Fruit fly (Drosophila melanogaster): ENCODE results near the gene COX5A.

The COX5A gene

dm6 chr3R:11777058-11777457 is 42.1 kb upstream of the COX5A start (continued):
- no peak for TF ChIP-seq Taf1 (GFP tag; IDR thresholded peaks at IDR 0.05)
- TF ChIP-seq tup (GFP tag; optimal IDR thresholded peaks at IDR 0.05): no peak
- no peak for TF ChIP-seq CG4282 (GFP tag; optimal IDR thresholded peaks at IDR 0.05)
- no peak for TF ChIP-seq slp2 (GFP tag; optimal IDR thresholded peaks at IDR 0.05)
- TF ChIP-seq sob (GFP tag; IDR thresholded peaks at IDR 0.05): peak; percentile 27; the same call in 1 of the 2 replicates
- no peak for TF ChIP-seq Aef1 (GFP tag; IDR thresholded peaks at IDR 0.05)
- no peak for TF ChIP-seq CG4820 (GFP tag; optimal IDR thresholded peaks at IDR 0.05)
- TF ChIP-seq CG18764 (GFP tag; optimal IDR thresholded peaks at IDR 0.05): no peak
- TF ChIP-seq kni (GFP tag; optimal IDR thresholded peaks at IDR 0.05): no peak
- no peak for TF ChIP-seq caup (GFP tag; optimal IDR thresholded peaks at IDR 0.05; ENCODE audit: severe bottlenecking)
- no peak for TF ChIP-seq CG15073 (GFP tag; optimal IDR thresholded peaks at IDR 0.05)
- TF ChIP-seq onecut (GFP tag; IDR thresholded peaks at IDR 0.05): peak; percentile 97
- TF ChIP-seq Dbx (GFP tag; IDR thresholded peaks at IDR 0.05): no peak
- no peak for TF ChIP-seq Dp (GFP tag; optimal IDR thresholded peaks at IDR 0.05)
- no peak for TF ChIP-seq CG12236 (GFP tag; optimal IDR thresholded peaks at IDR 0.05)
- no peak for TF ChIP-seq wor (GFP tag; IDR thresholded peaks at IDR 0.05)
- TF ChIP-seq CG2199 (GFP tag; IDR thresholded peaks at IDR 0.05): peak; percentile 65; the same call in 2 of the 3 replicates
- TF ChIP-seq Doc2 (GFP tag; IDR thresholded peaks at IDR 0.05): no peak
- no peak for TF ChIP-seq CG14050 (GFP tag; IDR thresholded peaks at IDR 0.05)
- no peak for TF ChIP-seq Myb (GFP tag; optimal IDR thresholded peaks at IDR 0.05)
- no peak for TF ChIP-seq peb (GFP tag; IDR thresholded peaks at IDR 0.05)
- TF ChIP-seq CG16779 (GFP tag; IDR thresholded peaks at IDR 0.05): no peak
- no peak for TF ChIP-seq dati (GFP tag; IDR thresholded peaks at IDR 0.05)
- TF ChIP-seq CG15011 (GFP tag; optimal IDR thresholded peaks at IDR 0.05): no peak
- no peak for TF ChIP-seq Stat92E (GFP tag; optimal IDR thresholded peaks at IDR 0.05)
- peak in 1 of 2 experiments; percentile 23 for TF ChIP-seq Pdp1 (GFP tag; optimal IDR thresholded peaks at IDR 0.05)
- no peak for TF ChIP-seq z (GFP tag; IDR thresholded peaks at IDR 0.05)
- TF ChIP-seq dmrt11E (tag; optimal IDR thresholded peaks at IDR 0.05): no peak
- TF ChIP-seq Xrp1 (GFP tag; IDR thresholded peaks at IDR 0.05): 0 out of 2 replicates have a peak, but pooled peaks have one; percentile 13
- TF ChIP-seq pan (optimal IDR thresholded peaks at IDR 0.05): no peak
- peak in 1 of 2 experiments; percentile 5 for TF ChIP-seq pan (GFP tag; optimal IDR thresholded peaks at IDR 0.05 in 1 of 2, IDR thresholded peaks at IDR 0.05 in 1 of 2)
- no peak for TF ChIP-seq maf-S (GFP tag; optimal IDR thresholded peaks at IDR 0.05)
- TF ChIP-seq MESR4 (GFP tag; optimal IDR thresholded peaks at IDR 0.05): no peak
- TF ChIP-seq vvl (GFP tag; IDR thresholded peaks at IDR 0.05): peak; percentile 15; the same call in 1 of the 2 replicates
- TF ChIP-seq CG4328 (GFP tag; optimal IDR thresholded peaks at IDR 0.05): no peak
- peak; percentile 82 for TF ChIP-seq twi (tag; optimal IDR thresholded peaks at IDR 0.05)
- no peak for TF ChIP-seq gro (GFP tag; optimal IDR thresholded peaks at IDR 0.05)
- no peak for TF ChIP-seq CG9932 (GFP tag; IDR thresholded peaks at IDR 0.05)
- no peak for TF ChIP-seq CG30020 (tag; optimal IDR thresholded peaks at IDR 0.05)
- TF ChIP-seq tll (GFP tag; optimal IDR thresholded peaks at IDR 0.05): no peak
- TF ChIP-seq CG33557 (GFP tag; optimal IDR thresholded peaks at IDR 0.05): no peak
- no peak for TF ChIP-seq ro (GFP tag; IDR thresholded peaks at IDR 0.05)
- peak; percentile 68; the same call in 1 of the 2 replicates for TF ChIP-seq CG32767 (GFP tag; IDR thresholded peaks at IDR 0.05)
- TF ChIP-seq run (tag; optimal IDR thresholded peaks at IDR 0.05): no peak
- TF ChIP-seq HmgD (GFP tag; optimal IDR thresholded peaks at IDR 0.05): no peak
- no peak for TF ChIP-seq CG7357 (GFP tag; IDR thresholded peaks at IDR 0.05)
- no peak for TF ChIP-seq schlank (tag; optimal IDR thresholded peaks at IDR 0.05)
- peak; percentile 15 for TF ChIP-seq gcm (GFP tag; optimal IDR thresholded peaks at IDR 0.05)
- no peak for TF ChIP-seq vfl (GFP tag; optimal IDR thresholded peaks at IDR 0.05)
- TF ChIP-seq E2f1 (GFP tag; IDR thresholded peaks at IDR 0.05): no peak
- no peak for TF ChIP-seq so (GFP tag; IDR thresholded peaks at IDR 0.05)
- TF ChIP-seq HHEX (GFP tag; optimal IDR thresholded peaks at IDR 0.05): no peak

Measured in whole organism, embryonic.